Worm (Caenorhabditis elegans) whole organism, mixed stage, embryonic: ENCODE measurements around the gene gcn-1.

ENCODE experiments used
- M03D4.4 ChIP-seq: sonication (generic microtip); optimal IDR thresholded peaks from 2 replicates; lab custom pipeline; 2017; ENCODE audit warnings: mild to moderate bottlenecking, missing genetic modification characterization, missing compliant biosample characterization
- blmp-1 ChIP-seq: fragments of 150-350 bp; optimal IDR thresholded peaks from 2 replicates; lab custom pipeline; 2014; ENCODE audit warnings: missing biosample characterization, missing genetic modification characterization
- elt-3 ChIP-seq: fragments of 150-350 bp; optimal IDR thresholded peaks from 2 replicates; lab custom pipeline; 2014; ENCODE audit warnings: missing biosample characterization, missing genetic modification characterization
- lin-13 ChIP-seq: fragments of 150-350 bp; optimal IDR thresholded peaks from 2 replicates; lab custom pipeline; 2014; ENCODE audit warnings: missing biosample characterization, missing genetic modification characterization
- lin-32 ChIP-seq: fragments of 200-800 bp; sonication (Bioruptor generic); optimal IDR thresholded peaks from 2 replicates; lab custom pipeline; 2018; ENCODE audit warnings: mild to moderate bottlenecking, missing genetic modification characterization, missing compliant biosample characterization
- mls-2 ChIP-seq: sonication (generic microtip); optimal IDR thresholded peaks from 2 replicates; lab custom pipeline; 2016; ENCODE audit warnings: mild to moderate bottlenecking, missing genetic modification characterization, moderate library complexity, missing compliant biosample characterization
- nhr-12 ChIP-seq: fragments of 150-350 bp; optimal IDR thresholded peaks from 2 replicates; lab custom pipeline; 2014; ENCODE audit warnings: missing biosample characterization, missing genetic modification characterization
- nhr-28 ChIP-seq: fragments of 150-350 bp; optimal IDR thresholded peaks from 2 replicates; lab custom pipeline; 2014; ENCODE audit warnings: missing biosample characterization, missing genetic modification characterization
- snpc-4 ChIP-seq: fragments of 150-350 bp; optimal IDR thresholded peaks from 2 replicates; lab custom pipeline; 2014; ENCODE audit warnings: missing biosample characterization, missing genetic modification characterization
- unc-62 ChIP-seq: fragments of 150-350 bp; optimal IDR thresholded peaks from 2 replicates; lab custom pipeline; 2014; ENCODE audit warnings: missing biosample characterization, missing genetic modification reagents, missing genetic modification characterization
- zip-8 ChIP-seq: fragments of 150-350 bp; optimal IDR thresholded peaks from 2 replicates; lab custom pipeline; 2014; ENCODE audit warnings: missing biosample characterization, missing genetic modification characterization
- ztf-11 ChIP-seq: fragments of 150-350 bp; optimal IDR thresholded peaks from 2 replicates; lab custom pipeline; 2014; ENCODE audit warnings: missing biosample characterization, missing genetic modification characterization

DNA sequence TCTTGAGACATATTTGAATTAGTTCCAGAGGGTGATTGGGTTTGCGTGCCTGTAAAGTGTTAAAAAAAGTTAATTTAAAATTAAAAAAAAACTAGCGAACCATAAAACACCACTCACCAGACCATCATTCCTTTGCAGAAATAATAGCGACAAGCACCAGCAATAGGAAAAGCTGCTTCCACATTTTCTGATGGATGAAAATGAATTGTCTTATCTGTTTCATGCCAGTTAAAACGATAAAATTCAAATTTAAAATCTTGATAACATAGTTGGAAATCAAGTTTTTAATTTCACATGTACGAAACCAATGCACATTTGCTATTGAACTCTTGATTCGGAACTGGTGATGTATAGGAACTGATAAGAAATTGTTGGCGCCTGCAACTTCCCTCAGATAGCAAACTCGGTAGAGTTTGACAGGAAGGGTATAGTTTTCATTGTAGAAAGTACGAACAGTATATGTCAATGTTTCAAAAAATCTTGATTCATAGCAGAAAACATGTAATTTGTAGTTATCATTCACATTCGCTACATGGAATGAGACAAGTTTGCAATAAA, 87.9 kb downstream of the gcn-1 start, which contains the start of gene C39B5.10:
- TF ChIP-seq blmp-1 (tag; lab: Kevin White, UChicago) (no peak), elt-3 (no peak), ztf-11 (tag; lab: Kevin White, UChicago) (no peak), snpc-4 (tag; lab: Kevin White, UChicago) (no peak), nhr-12 (tag; lab: Kevin White, UChicago) (no peak), nhr-28 (tag; lab: Kevin White, UChicago) (no peak), zip-8 (tag; lab: Kevin White, UChicago) (no peak), lin-13 (tag; lab: Kevin White, UChicago) (no peak), mls-2 (tag; lab: Kevin White, UChicago) (no peak), unc-62 (no peak), M03D4.4 (tag; lab: Kevin White, UChicago) (no peak), lin-32 (no peak)
